Fruit fly (Drosophila melanogaster) whole organism, larva: ENCODE measurements around the gene gdl.

Experiments
- noc ChIP-seq: fragments of 200-800 bp; sonication (Bioruptor generic); optimal IDR thresholded peaks from 3 replicates; lab custom pipeline; 2019; ENCODE audit warnings: missing biosample characterization, mild to moderate bottlenecking, missing genetic modification characterization, moderate library complexity

gdl gene

DNA sequence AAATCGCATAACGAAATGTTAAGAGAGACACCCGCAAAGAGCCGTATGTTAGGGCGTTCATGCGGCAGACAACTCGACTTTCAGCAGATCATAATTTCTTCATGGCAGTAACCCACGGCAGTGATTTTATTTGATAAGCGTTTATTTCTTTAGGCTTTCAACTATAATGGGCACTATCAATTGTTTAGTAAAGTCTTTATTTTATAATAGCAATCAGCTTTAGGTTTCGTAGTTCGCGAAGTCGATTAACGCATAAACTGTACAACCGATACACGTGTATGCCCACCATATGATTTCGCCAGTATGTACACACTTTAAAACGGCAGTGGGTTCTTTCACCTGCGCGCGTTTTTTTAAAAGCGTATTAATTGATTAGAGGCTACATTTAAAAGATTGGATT is 1.0 kb upstream of the gdl start, which contains the start of gene CG7841:
TSS of gene CG7841 (minus strand) at position 20 of the 400 bp plus-strand sequence.
- peak; percentile 99 for TF ChIP-seq noc

DNA sequence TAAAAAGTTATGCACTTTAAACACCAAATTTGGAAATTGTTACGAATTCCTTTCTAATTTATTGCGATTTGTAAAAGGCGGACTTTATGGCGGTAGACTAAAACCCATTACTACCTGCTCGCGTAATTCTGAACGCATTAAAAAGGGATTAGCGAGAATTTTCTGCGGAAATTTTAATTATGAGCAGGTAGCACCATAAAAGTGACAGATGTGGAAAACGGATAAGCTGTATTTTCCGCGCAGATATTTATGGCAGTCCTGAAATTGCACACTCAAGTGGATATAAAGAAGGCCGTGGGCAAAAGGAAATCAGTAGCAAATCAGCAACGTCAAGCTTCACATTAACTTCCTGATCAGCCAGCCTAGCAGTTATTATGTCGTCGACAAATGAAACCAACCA is 495 bp upstream of the gdl start, which contains the start of gene Z600:
TSS of gene Z600 (plus strand) at position 312 of the 400 bp plus-strand sequence.
- no peak for TF ChIP-seq noc

DNA sequence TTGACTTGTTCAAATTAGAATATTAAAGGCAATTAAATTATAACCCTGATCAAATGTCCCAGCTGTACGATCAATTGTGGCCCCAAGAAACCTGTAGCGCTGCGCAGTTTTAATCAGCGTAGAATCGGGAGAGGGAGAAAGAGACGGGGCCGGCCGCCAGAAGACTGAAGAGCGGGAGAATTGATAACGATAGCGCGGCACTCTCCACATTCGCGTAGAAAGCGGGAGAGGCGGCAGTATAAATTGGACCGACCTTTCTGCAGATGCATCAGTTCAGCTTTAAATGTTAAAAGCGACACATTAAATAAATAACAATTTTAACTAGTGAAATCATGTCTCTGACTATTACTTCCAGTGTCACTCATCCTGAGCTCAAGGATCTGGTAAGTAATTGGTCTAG is 1.5 kb downstream of the gdl start, which contains the start of gene MsrA:
TSS of gene MsrA (plus strand) at position 266 of the 400 bp plus-strand sequence.
- peak; percentile 16 for TF ChIP-seq noc

- no peak for TF ChIP-seq noc
Observed at dm6 chr3L:15511688-15512250, 2.5 kb downstream of the gdl start.

- TF ChIP-seq noc = no peak
Observed at dm6 chr3L:15513264-15513663, 4.0 kb downstream of the gdl start.

- TF ChIP-seq noc = peak; percentile 42
Observed at dm6 chr3L:15513726-15514125, 4.5 kb downstream of the gdl start.

dm6 chr3L:15514405-15514804 is 5.2 kb downstream of the gdl start:
- peak; percentile 61 for TF ChIP-seq noc

dm6 chr3L:15514814-15515495 is 5.7 kb downstream of the gdl start:
- TF ChIP-seq noc = peak; percentile 3

DNA sequence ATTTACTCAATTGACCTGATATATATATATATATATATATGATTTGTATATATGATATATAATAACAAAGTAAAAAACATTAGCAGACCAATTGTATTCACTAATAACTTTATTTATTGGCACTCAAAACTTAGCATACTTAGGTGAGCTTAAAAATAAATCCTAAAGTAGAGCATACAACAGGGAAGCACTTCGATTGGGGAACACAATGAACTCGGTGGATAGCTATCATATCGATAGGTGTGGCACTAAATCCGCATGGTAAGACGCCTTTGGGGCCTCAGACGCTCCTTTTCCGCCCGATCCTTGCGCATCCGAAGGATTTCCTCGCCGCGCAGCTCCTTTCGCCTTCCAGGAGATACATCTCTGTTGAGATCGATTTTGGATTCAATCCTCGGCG is 7.2 kb downstream of the gdl start:
- no peak for TF ChIP-seq noc

DNA sequence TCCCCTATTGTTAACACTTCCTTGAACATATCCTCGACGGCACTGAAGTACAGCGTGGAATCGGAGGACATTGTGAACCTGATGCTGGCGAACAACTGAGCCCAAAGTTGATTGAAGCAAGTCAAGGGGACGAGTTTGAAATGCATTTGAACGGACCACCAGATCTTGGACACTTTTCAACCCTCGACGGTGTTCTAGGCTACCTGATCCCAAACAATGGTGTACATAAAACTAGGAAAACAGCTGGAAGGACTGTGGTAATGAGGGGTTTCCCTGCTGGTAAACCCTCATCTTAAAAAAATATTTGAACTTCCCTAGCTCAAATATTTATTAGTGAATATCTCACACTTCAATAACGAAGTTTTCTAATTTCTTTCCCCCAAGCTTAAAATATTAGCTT is 7.7 kb downstream of the gdl start, which contains the start of gene CG13454:
TSS of gene CG13454 (minus strand) at position 101 of the 400 bp plus-strand sequence.
- TF ChIP-seq noc = no peak

dm6 chr3L:15517508-15517907 is 8.3 kb downstream of the gdl start:
- no peak for TF ChIP-seq noc

dm6 chr3L:15518344-15518743 is 9.1 kb downstream of the gdl start:
- TF ChIP-seq noc = no peak

DNA sequence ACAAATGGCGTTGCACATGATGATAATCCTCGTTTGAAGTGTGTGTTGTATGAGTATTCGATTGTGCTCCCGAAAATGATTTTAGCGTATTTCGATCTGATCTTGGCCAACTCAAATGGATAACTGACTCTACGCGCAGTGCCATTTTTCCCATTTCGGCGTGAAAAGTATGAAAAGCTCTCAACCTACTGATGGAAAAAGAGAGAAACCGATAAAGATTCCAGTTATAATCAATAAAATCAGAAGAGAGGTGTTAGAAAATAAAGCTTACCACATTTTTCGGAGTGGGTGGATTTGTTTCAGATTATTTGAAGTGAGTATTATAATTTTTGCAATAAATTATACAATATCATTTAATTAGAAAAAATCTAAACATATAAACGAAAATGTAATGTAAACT is 10.2 kb downstream of the gdl start, which contains the start of gene mex1:
TSS of gene mex1 (minus strand) at position 101 of the 400 bp plus-strand sequence.
- TF ChIP-seq noc = no peak

DNA sequence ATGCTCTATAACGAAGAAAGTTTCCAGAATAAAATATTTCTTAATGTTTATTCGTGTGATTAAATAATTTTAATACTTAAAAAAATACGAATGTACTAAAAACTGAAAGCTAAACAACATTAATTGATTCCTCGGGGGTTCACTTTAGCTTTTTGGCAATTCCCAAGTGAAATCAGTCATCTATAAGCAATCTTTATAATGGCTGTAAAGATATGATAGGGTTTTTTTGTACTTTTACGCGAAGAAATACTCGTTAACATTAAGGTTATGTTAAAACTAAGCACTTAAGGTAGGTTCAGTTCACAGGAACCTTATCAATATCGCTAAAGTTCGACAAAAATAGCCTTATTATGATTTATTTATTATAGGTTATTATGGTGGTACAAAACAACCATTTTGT is 10.7 kb downstream of the gdl start:
- no peak for TF ChIP-seq noc

DNA sequence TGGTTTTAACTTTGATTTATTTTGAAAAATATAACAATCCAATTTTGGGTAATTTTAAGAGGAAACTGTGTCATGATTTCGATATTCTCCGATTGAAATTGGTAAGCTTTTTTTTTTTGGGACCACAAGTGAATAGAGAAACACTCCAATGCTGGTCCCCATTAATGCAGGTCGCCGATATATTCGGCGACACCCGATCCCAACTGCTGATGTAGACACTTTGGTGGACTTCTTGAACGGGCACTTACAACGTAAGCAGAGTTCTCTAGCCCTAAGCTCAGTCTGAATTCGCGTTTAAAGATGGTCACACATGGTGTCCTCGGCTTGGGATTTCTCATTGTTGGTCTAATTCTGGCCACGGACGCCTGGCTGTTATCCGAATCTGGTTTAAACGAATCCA is 11.1 kb downstream of the gdl start, which contains the start of gene yellow-k:
TSS of gene yellow-k (plus strand) at position 301 of the 400 bp plus-strand sequence.
- TF ChIP-seq noc = no peak

DNA sequence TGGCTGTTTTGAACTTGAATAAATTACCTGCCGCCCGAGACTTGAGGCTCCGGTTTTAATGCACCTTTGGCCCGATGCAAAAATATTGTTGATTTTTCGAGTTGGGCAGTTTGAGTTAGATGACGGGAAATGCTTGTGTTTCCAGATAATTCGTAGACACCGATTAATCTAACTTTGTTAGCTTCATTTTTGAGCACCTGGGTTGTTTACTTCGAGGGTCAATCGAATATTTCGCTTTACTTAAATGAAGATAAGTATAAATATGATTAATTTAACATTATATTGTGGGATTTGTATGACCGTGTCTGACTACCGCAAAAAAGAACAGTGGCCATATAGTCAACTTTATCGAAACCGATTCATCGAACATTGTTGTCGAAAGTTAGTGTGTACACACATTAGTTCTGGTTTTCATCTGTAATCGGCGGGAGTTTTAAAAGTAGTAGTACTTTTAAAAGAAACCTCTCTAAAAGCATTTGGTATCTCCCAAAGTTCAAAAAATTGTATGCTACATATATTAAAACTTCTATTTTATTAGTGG is 14.6 kb downstream of the gdl start, which contains the start of gene CG7945:
TSS of gene CG7945 (minus strand) at position 332 of the 541 bp plus-strand sequence.
- no peak for TF ChIP-seq noc

- no peak for TF ChIP-seq noc
Observed at dm6 chr3L:15525153-15525552, 15.9 kb downstream of the gdl start, which contains the start of gene CG33986. CG33986 (minus strand) TSS chr3L:15525253.

- no peak for TF ChIP-seq noc
Observed at dm6 chr3L:15526712-15527111, 17.5 kb downstream of the gdl start, which contains the start of gene CG33985. CG33985 (minus strand) TSS chr3L:15526812.
